Fruit fly (Drosophila melanogaster): Measurements from ENCODE around the gene hgo.

hgo gene

dm6 chr2L:11145317-11145716, 9.1 kb downstream of the hgo start, which contains the start of gene CG31867:
CG31867 (minus strand) TSS chr2L:11145417.
- TF ChIP-seq psq (optimal IDR thresholded peaks at IDR 0.05) (no peak), EcR (GFP tag; optimal IDR thresholded peaks at IDR 0.05) (no peak), pan (optimal IDR thresholded peaks at IDR 0.05) (no peak), Dll (optimal IDR thresholded peaks at IDR 0.05) (no peak), usp (GFP tag; optimal IDR thresholded peaks at IDR 0.05) (no peak), CG8478 (optimal IDR thresholded peaks at IDR 0.05) (no peak)

- TF ChIP-seq EcR (GFP tag; optimal IDR thresholded peaks at IDR 0.05) (no peak), pan (optimal IDR thresholded peaks at IDR 0.05) (no peak), CG8478 (optimal IDR thresholded peaks at IDR 0.05) (no peak), usp (GFP tag; optimal IDR thresholded peaks at IDR 0.05) (no peak), psq (optimal IDR thresholded peaks at IDR 0.05) (no peak), Dll (optimal IDR thresholded peaks at IDR 0.05) (no peak)
Measured at dm6 chr2L:11148969-11149368, 12.8 kb downstream of the hgo start, which contains the start of gene Gyc32E. Gyc32E (minus strand) TSS chr2L:11149101.

- no peak for TF ChIP-seq usp (GFP tag; optimal IDR thresholded peaks at IDR 0.05)
- TF ChIP-seq EcR (GFP tag; optimal IDR thresholded peaks at IDR 0.05) = peak; percentile 89 to 96
- TF ChIP-seq Dll (optimal IDR thresholded peaks at IDR 0.05) = peak; percentile 97
- peak; percentile 46 for TF ChIP-seq pan (optimal IDR thresholded peaks at IDR 0.05)
Measured at dm6 chr2L:11155166-11155958, 19.2 kb downstream of the hgo start, which contains the start of gene CG6287. CG6287 (minus strand) TSS chr2L:11155721.

dm6 chr2L:11167997-11168396, 31.8 kb downstream of the hgo start:
- TF ChIP-seq EcR (GFP tag; optimal IDR thresholded peaks at IDR 0.05) (no peak), CG8478 (optimal IDR thresholded peaks at IDR 0.05) (no peak), psq (optimal IDR thresholded peaks at IDR 0.05) (no peak), pan (optimal IDR thresholded peaks at IDR 0.05) (no peak), usp (GFP tag; optimal IDR thresholded peaks at IDR 0.05) (no peak), Dll (optimal IDR thresholded peaks at IDR 0.05) (no peak)

dm6 chr2L:11168684-11169549, 32.7 kb downstream of the hgo start:
- TF ChIP-seq EcR (GFP tag; optimal IDR thresholded peaks at IDR 0.05) (peak in 1 of 2 experiments; percentile 62), CG8478 (optimal IDR thresholded peaks at IDR 0.05) (no peak)

- no peak for TF ChIP-seq psq (optimal IDR thresholded peaks at IDR 0.05)
- no peak for TF ChIP-seq CG8478 (optimal IDR thresholded peaks at IDR 0.05)
- no peak for TF ChIP-seq Dll (optimal IDR thresholded peaks at IDR 0.05)
- TF ChIP-seq usp (GFP tag; optimal IDR thresholded peaks at IDR 0.05) = no peak
- TF ChIP-seq EcR (GFP tag; optimal IDR thresholded peaks at IDR 0.05) = no peak
- no peak for TF ChIP-seq pan (optimal IDR thresholded peaks at IDR 0.05)
Measured at dm6 chr2L:11169904-11170303, 33.7 kb downstream of the hgo start.

- TF ChIP-seq pan (optimal IDR thresholded peaks at IDR 0.05) (no peak), usp (GFP tag; optimal IDR thresholded peaks at IDR 0.05) (no peak), EcR (GFP tag; optimal IDR thresholded peaks at IDR 0.05) (no peak), Dll (optimal IDR thresholded peaks at IDR 0.05) (no peak), psq (optimal IDR thresholded peaks at IDR 0.05) (no peak), CG8478 (optimal IDR thresholded peaks at IDR 0.05) (no peak)
Measured at dm6 chr2L:11170549-11170948, 34.4 kb downstream of the hgo start.

- TF ChIP-seq usp (GFP tag; optimal IDR thresholded peaks at IDR 0.05) (no peak), Dll (optimal IDR thresholded peaks at IDR 0.05) (no peak), CG8478 (optimal IDR thresholded peaks at IDR 0.05) (no peak), psq (optimal IDR thresholded peaks at IDR 0.05) (no peak), pan (optimal IDR thresholded peaks at IDR 0.05) (no peak), EcR (GFP tag; optimal IDR thresholded peaks at IDR 0.05) (no peak)
Measured at dm6 chr2L:11171615-11172356, 35.6 kb downstream of the hgo start, which contains the start of gene Vm32E. Vm32E (minus strand) TSS chr2L:11171665.

dm6 chr2L:11175393-11176258, 39.4 kb downstream of the hgo start:
- TF ChIP-seq EcR (GFP tag; optimal IDR thresholded peaks at IDR 0.05) = no peak
- TF ChIP-seq CG8478 (optimal IDR thresholded peaks at IDR 0.05) = no peak
- no peak for TF ChIP-seq usp (GFP tag; optimal IDR thresholded peaks at IDR 0.05)
- TF ChIP-seq psq (optimal IDR thresholded peaks at IDR 0.05) = no peak
- TF ChIP-seq Dll (optimal IDR thresholded peaks at IDR 0.05) = no peak
- TF ChIP-seq pan (optimal IDR thresholded peaks at IDR 0.05) = no peak

- no peak for TF ChIP-seq psq (optimal IDR thresholded peaks at IDR 0.05)
- TF ChIP-seq usp (GFP tag; optimal IDR thresholded peaks at IDR 0.05) = no peak
- TF ChIP-seq EcR (GFP tag; optimal IDR thresholded peaks at IDR 0.05) = no peak
- no peak for TF ChIP-seq Dll (optimal IDR thresholded peaks at IDR 0.05)
- TF ChIP-seq pan (optimal IDR thresholded peaks at IDR 0.05) = no peak
- no peak for TF ChIP-seq CG8478 (optimal IDR thresholded peaks at IDR 0.05)
Measured at dm6 chr2L:11178334-11178733, 42.1 kb downstream of the hgo start.
